Worm (Caenorhabditis elegans) whole organism, late embryonic: ENCODE results near the gene nas-25.

Source experiments
- C08G9.2 ChIP-seq: sonication (generic microtip); optimal IDR thresholded peaks from 2 replicates; lab custom pipeline; 2016; ENCODE audit warnings: mild to moderate bottlenecking, missing genetic modification characterization, moderate library complexity, missing compliant biosample characterization
- F13H6.1 ChIP-seq: sonication (generic microtip); optimal IDR thresholded peaks from 2 replicates; lab custom pipeline; 2016; ENCODE audit warnings: missing genetic modification characterization, missing compliant biosample characterization
- K02D7.2 ChIP-seq: sonication (generic microtip); optimal IDR thresholded peaks from 2 replicates; lab custom pipeline; 2017; ENCODE audit warnings: mild to moderate bottlenecking, missing genetic modification characterization, missing compliant biosample characterization
- K09A11.1 ChIP-seq: sonication (generic microtip); optimal IDR thresholded peaks from 2 replicates; lab custom pipeline; 2017; ENCODE audit warnings: antibody characterized with exemption, mild to moderate bottlenecking, missing genetic modification characterization, missing compliant biosample characterization; ENCODE audit not compliant: insufficient read depth
- T23F11.4 ChIP-seq: fragments of 200-800 bp; sonication (Bioruptor generic); optimal IDR thresholded peaks from 2 replicates; lab custom pipeline; 2018; ENCODE audit warnings: mild to moderate bottlenecking, missing genetic modification characterization, missing compliant biosample characterization
- ceh-14 ChIP-seq: sonication (generic microtip); optimal IDR thresholded peaks from 2 replicates; lab custom pipeline; 2016; ENCODE audit warnings: missing genotype, missing genetic modification characterization, missing compliant biosample characterization
- ceh-18 ChIP-seq: sonication (generic microtip); optimal IDR thresholded peaks from 2 replicates; lab custom pipeline; 2016; ENCODE audit warnings: missing genetic modification characterization, missing compliant biosample characterization
- ceh-22 ChIP-seq: sonication (generic microtip); optimal IDR thresholded peaks from 2 replicates; lab custom pipeline; 2017; ENCODE audit warnings: missing biosample characterization, missing genetic modification characterization
- ceh-24 ChIP-seq: sonication (generic microtip); optimal IDR thresholded peaks from 2 replicates; lab custom pipeline; 2016; ENCODE audit warnings: mild to moderate bottlenecking, missing genetic modification characterization, missing compliant biosample characterization
- ceh-34 ChIP-seq: sonication (generic microtip); optimal IDR thresholded peaks from 2 replicates; lab custom pipeline; 2016; ENCODE audit warnings: mild to moderate bottlenecking, missing genetic modification characterization, missing compliant biosample characterization
- ceh-45 ChIP-seq: fragments of 200-800 bp; sonication (Bioruptor generic); IDR thresholded peaks from 2 replicates; pipeline ENCODE4 v1.3.6; 2022; ENCODE audit warnings: missing genetic modification reagents, missing genetic modification characterization, missing compliant biosample characterization
- che-1 ChIP-seq: sonication (generic microtip); optimal IDR thresholded peaks from 2 replicates; lab custom pipeline; 2016; ENCODE audit warnings: mild to moderate bottlenecking, missing genetic modification characterization, missing compliant biosample characterization
- dve-1 ChIP-seq: sonication (generic microtip); optimal IDR thresholded peaks from 2 replicates; lab custom pipeline; 2017; ENCODE audit warnings: antibody characterized with exemption, mild to moderate bottlenecking, missing genetic modification characterization, missing compliant biosample characterization
- elt-2 ChIP-seq: sonication (generic microtip); optimal IDR thresholded peaks from 2 replicates; lab custom pipeline; 2016; ENCODE audit warnings: missing genetic modification reagents, missing genetic modification characterization, missing compliant biosample characterization
- ets-4 ChIP-seq: sonication (generic microtip); optimal IDR thresholded peaks from 2 replicates; lab custom pipeline; 2016; ENCODE audit warnings: missing genetic modification characterization, missing compliant biosample characterization
- eyg-1 ChIP-seq: sonication (generic microtip); optimal IDR thresholded peaks from 2 replicates; lab custom pipeline; 2016; ENCODE audit warnings: missing genotype, missing genetic modification characterization, missing compliant biosample characterization
- fax-1 ChIP-seq: sonication (generic microtip); optimal IDR thresholded peaks from 2 replicates; lab custom pipeline; 2016; ENCODE audit warnings: missing genotype, missing genetic modification characterization, missing compliant biosample characterization
- fkh-6 ChIP-seq: sonication (generic microtip); optimal IDR thresholded peaks from 2 replicates; lab custom pipeline; 2016; ENCODE audit warnings: missing genetic modification characterization, missing compliant biosample characterization
- hlh-13 ChIP-seq: fragments of 200-800 bp; sonication (Bioruptor generic); optimal IDR thresholded peaks from 2 replicates; lab custom pipeline; 2018; ENCODE audit warnings: mild to moderate bottlenecking, missing genetic modification characterization, missing compliant biosample characterization
- hlh-15 ChIP-seq: sonication (generic microtip); optimal IDR thresholded peaks from 2 replicates; lab custom pipeline; 2016; ENCODE audit warnings: missing genetic modification characterization, missing compliant biosample characterization
- hlh-6 ChIP-seq: sonication (generic microtip); optimal IDR thresholded peaks from 2 replicates; lab custom pipeline; 2016; ENCODE audit warnings: missing genotype, missing genetic modification characterization, missing compliant biosample characterization
- hlh-8 ChIP-seq: sonication (generic microtip); optimal IDR thresholded peaks from 2 replicates; lab custom pipeline; 2016; ENCODE audit warnings: missing genotype, missing genetic modification characterization, missing compliant biosample characterization
- lim-6 ChIP-seq: sonication (generic microtip); optimal IDR thresholded peaks from 2 replicates; lab custom pipeline; 2016; ENCODE audit warnings: missing genetic modification characterization, missing compliant biosample characterization
- nfya-1 ChIP-seq: sonication (generic microtip); optimal IDR thresholded peaks from 2 replicates; lab custom pipeline; 2017; ENCODE audit warnings: missing genetic modification characterization, mild to moderate bottlenecking, missing compliant biosample characterization, antibody characterized with exemption, moderate library complexity
- nhr-11 ChIP-seq: fragments of 150-350 bp; optimal IDR thresholded peaks from 2 replicates; lab custom pipeline; 2014; ENCODE audit warnings: missing biosample characterization, missing genetic modification characterization
- nhr-232 ChIP-seq: sonication (generic microtip); optimal IDR thresholded peaks from 2 replicates; lab custom pipeline; 2016; ENCODE audit warnings: missing genetic modification characterization, missing compliant biosample characterization
- odd-2 ChIP-seq: sonication (generic microtip); optimal IDR thresholded peaks from 2 replicates; lab custom pipeline; 2017; ENCODE audit warnings: antibody characterized with exemption, mild to moderate bottlenecking, missing genetic modification characterization, missing compliant biosample characterization
- pat-9 ChIP-seq: fragments of 200-800 bp; sonication (Bioruptor generic); optimal IDR thresholded peaks from 2 replicates; lab custom pipeline; 2018; ENCODE audit warnings: mild to moderate bottlenecking, missing genetic modification characterization, moderate library complexity, missing compliant biosample characterization
- pax-1 ChIP-seq: fragments of 150-350 bp; optimal IDR thresholded peaks from 2 replicates; lab custom pipeline; 2014; ENCODE audit warnings: missing biosample characterization, missing genetic modification characterization
- pha-2 ChIP-seq: sonication (generic microtip); optimal IDR thresholded peaks from 2 replicates; lab custom pipeline; 2017; ENCODE audit warnings: mild to moderate bottlenecking, missing genetic modification characterization, missing compliant biosample characterization
- pqm-1 ChIP-seq: sonication (generic microtip); optimal IDR thresholded peaks from 2 replicates; lab custom pipeline; 2016; ENCODE audit warnings: missing genetic modification characterization, missing compliant biosample characterization
- pros-1 ChIP-seq: fragments of 150-350 bp; optimal IDR thresholded peaks from 2 replicates; lab custom pipeline; 2014; ENCODE audit warnings: missing biosample characterization, missing genetic modification reagents, missing genetic modification characterization
- rnt-1 ChIP-seq: sonication (generic microtip); optimal IDR thresholded peaks from 2 replicates; lab custom pipeline; 2016; ENCODE audit warnings: missing genetic modification characterization, missing compliant biosample characterization
- sdc-2 ChIP-seq: sonication (generic microtip); optimal IDR thresholded peaks from 2 replicates; lab custom pipeline; 2016; ENCODE audit warnings: missing genotype, missing genetic modification characterization, missing compliant biosample characterization
- tbx-2 ChIP-seq: sonication (generic microtip); optimal IDR thresholded peaks from 2 replicates; lab custom pipeline; 2016; ENCODE audit warnings: missing genetic modification characterization, missing compliant biosample characterization
- ttx-3 ChIP-seq: sonication (generic microtip); optimal IDR thresholded peaks from 2 replicates; lab custom pipeline; 2016; ENCODE audit warnings: missing genetic modification reagents, missing genetic modification characterization, missing compliant biosample characterization
- unc-42 ChIP-seq: sonication (generic microtip); optimal IDR thresholded peaks from 2 replicates; lab custom pipeline; 2016; ENCODE audit warnings: missing genotype, missing genetic modification characterization, missing compliant biosample characterization
- unc-55 ChIP-seq: sonication (generic microtip); optimal IDR thresholded peaks from 2 replicates; lab custom pipeline; 2017; ENCODE audit warnings: missing biosample characterization, missing genetic modification reagents, missing genetic modification characterization
- zip-5 ChIP-seq: sonication (generic microtip); optimal IDR thresholded peaks from 2 replicates; lab custom pipeline; 2016; ENCODE audit warnings: missing genetic modification characterization, missing compliant biosample characterization

Gene nas-25

ce11 chrII:8799725-8800124 lies 26.1 kb upstream of the nas-25 start:
- no peak for TF ChIP-seq pax-1 (tag; lab: Kevin White, UChicago)
- TF ChIP-seq hlh-6 (tag; lab: Kevin White, UChicago) = no peak
- TF ChIP-seq hlh-13 (GFP tag; lab: Kevin White, UChicago) = no peak
- no peak for TF ChIP-seq dve-1 (tag; lab: Kevin White, UChicago)
- TF ChIP-seq sdc-2 (tag; lab: Kevin White, UChicago) = no peak
- no peak for TF ChIP-seq nhr-232 (tag; lab: Kevin White, UChicago)
- no peak for TF ChIP-seq che-1 (tag; lab: Kevin White, UChicago)
- TF ChIP-seq rnt-1 (tag; lab: Kevin White, UChicago) = no peak
- TF ChIP-seq hlh-15 (tag; lab: Kevin White, UChicago) = no peak
- TF ChIP-seq ceh-18 = no peak
- TF ChIP-seq ets-4 (tag; lab: Kevin White, UChicago) = no peak
- no peak for TF ChIP-seq elt-2
- TF ChIP-seq pros-1 (tag; lab: Kevin White, UChicago) = no peak
- no peak for TF ChIP-seq tbx-2 (tag; lab: Kevin White, UChicago)

DNA sequence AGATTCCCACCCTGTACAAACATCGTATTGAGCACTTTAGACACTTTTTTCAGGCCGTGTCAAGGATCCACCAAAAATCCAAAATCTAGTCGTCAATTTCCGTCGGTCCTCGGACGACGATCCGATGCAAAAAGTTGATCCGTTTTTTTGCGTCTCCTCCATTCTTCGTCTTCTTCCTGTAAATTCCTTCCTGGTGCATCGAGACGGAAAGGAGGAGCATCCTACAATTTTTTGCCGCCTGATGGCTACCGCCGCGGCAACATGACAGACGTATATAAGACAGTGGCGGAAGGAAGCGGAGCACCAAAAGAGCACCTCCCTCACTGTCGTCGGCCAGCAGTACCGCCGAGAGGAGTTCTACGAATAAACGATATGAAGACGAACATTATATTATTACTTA lies 25.0 kb upstream of the nas-25 start, which contains the start of gene appg-2:
Gene appg-2, plus strand, starts transcription at position 301 of the 400 bp plus-strand sequence.
- TF ChIP-seq ceh-34 (no peak), ttx-3 (no peak), pat-9 (tag; lab: Kevin White, UChicago) (no peak), fkh-6 (tag; lab: Kevin White, UChicago) (no peak), unc-55 (GFP tag; lab: Kevin White, UChicago) (no peak), nfya-1 (tag; lab: Kevin White, UChicago) (no peak), K02D7.2 (tag; lab: Kevin White, UChicago) (no peak), F13H6.1 (tag; lab: Kevin White, UChicago) (no peak), pros-1 (tag; lab: Kevin White, UChicago) (no peak), pqm-1 (no peak), lim-6 (no peak), T23F11.4 (GFP tag; lab: Kevin White, UChicago) (no peak), che-1 (tag; lab: Kevin White, UChicago) (no peak)

ce11 chrII:8806921-8807320 lies 18.9 kb upstream of the nas-25 start, which contains the start of gene pho-13:
pho-13 (minus strand) TSS chrII:8807021.
- TF ChIP-seq odd-2 (tag; lab: Kevin White, UChicago) (no peak), ceh-34 (no peak), pqm-1 (no peak), tbx-2 (tag; lab: Kevin White, UChicago) (no peak), hlh-8 (tag; lab: Kevin White, UChicago) (no peak), zip-5 (tag; lab: Kevin White, UChicago) (no peak), ceh-18 (no peak), fax-1 (tag; lab: Kevin White, UChicago) (no peak), eyg-1 (tag; lab: Kevin White, UChicago) (no peak), unc-42 (tag; lab: Kevin White, UChicago) (no peak), K09A11.1 (tag; lab: Kevin White, UChicago) (no peak), ceh-14 (tag; lab: Kevin White, UChicago) (no peak), ttx-3 (no peak), rnt-1 (tag; lab: Kevin White, UChicago) (no peak)

DNA sequence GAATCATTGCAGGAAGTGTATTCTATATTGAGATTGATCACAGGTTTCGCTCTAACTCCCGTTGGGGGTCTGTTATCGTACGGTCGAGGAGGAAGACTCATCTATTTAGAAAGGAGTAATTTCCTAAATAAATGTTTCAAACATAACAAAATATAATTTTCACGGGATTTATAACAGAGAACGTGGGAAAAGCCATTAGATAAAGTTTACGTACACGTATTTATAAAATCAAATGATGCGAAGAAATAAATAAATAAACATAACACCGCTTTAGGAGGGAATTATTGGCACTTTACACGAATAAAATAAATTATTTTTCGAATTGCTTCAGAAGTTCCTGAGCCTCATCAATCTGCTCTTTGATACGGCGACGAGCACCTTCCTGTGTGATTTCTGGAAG lies 17.4 kb upstream of the nas-25 start, which contains the start of gene F07H5.10:
Gene F07H5.10, minus strand, starts transcription at position 101 of the 400 bp plus-strand sequence.
- TF ChIP-seq pha-2 (tag; lab: Kevin White, UChicago) (no peak), lim-6 (no peak), ceh-24 (tag; lab: Kevin White, UChicago) (no peak), ceh-34 (no peak), nhr-11 (tag; lab: Kevin White, UChicago) (no peak), ceh-22 (tag; lab: Kevin White, UChicago) (no peak), C08G9.2 (no peak), ceh-45 (no peak)
- TF ChIP-seq, all 69 proteins: peak for 0
